Worm (Caenorhabditis elegans) whole organism, L1 larva: Measurements from ENCODE around the gene H03G16.1.
A peak's percentile ranks its signal among the peaks of the same experiment; 100 is the strongest.

Experiments used
- C04F5.9 ChIP-seq: sonication (generic microtip); optimal IDR thresholded peaks from 2 replicates; lab custom pipeline; 2016; ENCODE audit warnings: missing genetic modification characterization, missing compliant biosample characterization
- C16A3.4 ChIP-seq: fragments of 150-350 bp; optimal IDR thresholded peaks from 2 replicates; lab custom pipeline; 2014; ENCODE audit warnings: missing biosample characterization, missing genetic modification characterization
- F16B12.6 ChIP-seq: fragments of 150-350 bp; optimal IDR thresholded peaks from 2 replicates; lab custom pipeline; 2014; ENCODE audit warnings: missing biosample characterization, missing genetic modification characterization
- Y116A8C.19 ChIP-seq: sonication (generic microtip); optimal IDR thresholded peaks from 2 replicates; lab custom pipeline; 2016; ENCODE audit warnings: missing compliant biosample characterization, missing genetic modification characterization, borderline replicate concordance
- aha-1 ChIP-seq: fragments of 150-350 bp; optimal IDR thresholded peaks from 2 replicates; lab custom pipeline; 2014; ENCODE audit warnings: missing biosample characterization, missing genetic modification characterization
- aly-2 ChIP-seq: fragments of 150-350 bp; optimal IDR thresholded peaks from 2 replicates; lab custom pipeline; 2014; ENCODE audit warnings: missing biosample characterization, missing genetic modification characterization
- blmp-1 ChIP-seq: fragments of 150-350 bp; optimal IDR thresholded peaks from 2 replicates; lab custom pipeline; 2014; ENCODE audit warnings: missing biosample characterization, missing genetic modification characterization
- ceh-90 ChIP-seq: sonication (generic microtip); optimal IDR thresholded peaks from 2 replicates; lab custom pipeline; 2016; ENCODE audit warnings: missing genetic modification characterization, missing compliant biosample characterization
- ces-1 ChIP-seq: fragments of 150-350 bp; optimal IDR thresholded peaks from 2 replicates; lab custom pipeline; 2014; ENCODE audit warnings: missing biosample characterization, missing genetic modification reagents, missing genetic modification characterization
- efl-1 ChIP-seq, 4 experiments: fragments of 150-350 bp; optimal IDR thresholded peaks in 3 of 4; peaks in 1 of 4; 1 replicate in 1 of 4; 2 replicates in 3 of 4; lab custom pipeline; 2014; ENCODE audit warnings: missing biosample characterization in 2 of 4, missing genetic modification characterization in 2 of 4, missing genetic modification reagents in 2 of 4
- efl-3 ChIP-seq: fragments of 200-800 bp; sonication (Bioruptor generic); optimal IDR thresholded peaks from 2 replicates; lab custom pipeline; 2018; ENCODE audit warnings: mild to moderate bottlenecking, missing genetic modification characterization, missing compliant biosample characterization
- egl-27 ChIP-seq, 2 experiments: fragments of 150-350 bp in 1 of 2; sonication (generic microtip); optimal IDR thresholded peaks; 3 replicates each; lab custom pipeline; 2017 to 2018; ENCODE audit warnings: missing biosample characterization in 2 of 2, missing genetic modification characterization in 2 of 2, missing genetic modification reagents in 2 of 2
- elt-2 ChIP-seq: sonication (generic microtip); optimal IDR thresholded peaks from 2 replicates; lab custom pipeline; 2016; ENCODE audit warnings: missing genetic modification characterization, mild to moderate bottlenecking, inconsistent platforms, missing compliant biosample characterization, missing genetic modification reagents
- fkh-4 ChIP-seq: sonication (generic microtip); optimal IDR thresholded peaks from 2 replicates; lab custom pipeline; 2016; ENCODE audit warnings: missing compliant biosample characterization, missing genetic modification characterization, borderline replicate concordance
- fkh-8 ChIP-seq: sonication (generic microtip); optimal IDR thresholded peaks from 2 replicates; lab custom pipeline; 2016; ENCODE audit warnings: mild to moderate bottlenecking, missing genetic modification characterization, missing compliant biosample characterization
- hpl-2 ChIP-seq: fragments of 150-350 bp; optimal IDR thresholded peaks from 2 replicates; lab custom pipeline; 2014; ENCODE audit warnings: missing biosample characterization, missing genetic modification reagents, missing genetic modification characterization
- isw-1 ChIP-seq: fragments of 200-800 bp; sonication (Bioruptor generic); IDR thresholded peaks from 2 replicates; pipeline ENCODE4 v1.3.6; 2022; ENCODE audit warnings: missing genetic modification characterization, missing compliant biosample characterization
- lin-13 ChIP-seq: fragments of 150-350 bp; optimal IDR thresholded peaks from 2 replicates; lab custom pipeline; 2014; ENCODE audit warnings: missing biosample characterization, missing genetic modification reagents, missing genetic modification characterization
- lin-35 ChIP-seq, 2 experiments: fragments of 150-350 bp; optimal IDR thresholded peaks; 2 replicates each; lab custom pipeline; 2014; ENCODE audit warnings: missing biosample characterization in 2 of 2, missing genetic modification characterization in 2 of 2, missing genetic modification reagents in 2 of 2
- lin-39 ChIP-seq: fragments of 150-350 bp; optimal IDR thresholded peaks from 2 replicates; lab custom pipeline; 2014; ENCODE audit warnings: missing biosample characterization, missing genetic modification reagents, missing genetic modification characterization
- lsy-2 ChIP-seq, 2 experiments: fragments of 150-350 bp; optimal IDR thresholded peaks; 2 replicates each; lab custom pipeline; 2014; ENCODE audit warnings: missing biosample characterization in 2 of 2, missing genetic modification characterization in 2 of 2
- mep-1 ChIP-seq: fragments of 150-350 bp; optimal IDR thresholded peaks from 2 replicates; lab custom pipeline; 2014; ENCODE audit warnings: missing biosample characterization, missing genetic modification characterization
- nhr-20 ChIP-seq: sonication (generic microtip); optimal IDR thresholded peaks from 2 replicates; lab custom pipeline; 2016; ENCODE audit warnings: mild to moderate bottlenecking, missing genetic modification characterization, missing compliant biosample characterization
- nhr-47 ChIP-seq: sonication (generic microtip); optimal IDR thresholded peaks from 2 replicates; lab custom pipeline; 2016; ENCODE audit warnings: mild to moderate bottlenecking, missing genetic modification characterization, moderate library complexity, missing compliant biosample characterization
- nhr-71 ChIP-seq: sonication (generic microtip); optimal IDR thresholded peaks from 2 replicates; lab custom pipeline; 2016; ENCODE audit warnings: mild to moderate bottlenecking, missing genetic modification characterization, moderate library complexity, missing compliant biosample characterization
- nhr-76 ChIP-seq: sonication (generic microtip); optimal IDR thresholded peaks from 2 replicates; lab custom pipeline; 2017; ENCODE audit warnings: missing biosample characterization, missing genetic modification characterization
- nhr-84 ChIP-seq: sonication (generic microtip); optimal IDR thresholded peaks from 2 replicates; lab custom pipeline; 2017; ENCODE audit warnings: missing biosample characterization, missing genetic modification characterization
- pqm-1 ChIP-seq: sonication (generic microtip); optimal IDR thresholded peaks from 3 replicates; lab custom pipeline; 2017; ENCODE audit warnings: missing biosample characterization, missing genetic modification characterization
- snpc-4 ChIP-seq: fragments of 150-350 bp; optimal IDR thresholded peaks from 2 replicates; lab custom pipeline; 2014; ENCODE audit warnings: missing biosample characterization, missing genetic modification characterization
- swsn-7 ChIP-seq: sonication (generic microtip); optimal IDR thresholded peaks from 2 replicates; lab custom pipeline; 2016; ENCODE audit warnings: missing genetic modification characterization, missing compliant biosample characterization
- vab-15 ChIP-seq: sonication (generic microtip); optimal IDR thresholded peaks from 2 replicates; lab custom pipeline; 2017; ENCODE audit warnings: missing genotype, mild to moderate bottlenecking, missing genetic modification characterization, missing compliant biosample characterization
- xbp-1 ChIP-seq: sonication (generic microtip); optimal IDR thresholded peaks from 2 replicates; lab custom pipeline; 2016; ENCODE audit warnings: missing genetic modification characterization, missing compliant biosample characterization

Gene H03G16.1

DNA sequence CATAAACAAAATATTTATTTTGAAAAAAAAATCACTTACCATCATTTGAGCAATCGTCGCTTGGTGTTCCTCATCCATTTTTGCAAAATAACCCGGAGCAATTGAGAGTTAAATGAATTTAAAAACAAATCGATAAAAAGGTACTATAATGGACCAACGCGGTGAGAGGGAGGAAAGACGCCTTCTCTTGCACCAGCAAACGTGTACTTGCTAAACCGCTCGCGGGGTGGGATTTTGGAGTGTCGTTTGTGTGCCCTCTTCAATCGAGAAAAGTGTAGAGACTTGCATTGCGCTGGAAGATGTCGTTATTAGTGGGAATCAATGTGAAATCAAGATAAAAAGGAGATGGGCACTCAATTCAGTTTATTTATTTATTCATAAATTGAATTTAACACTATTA, 30.1 kb downstream of the H03G16.1 start, which contains the start of gene H40L08.1 (continued):
- TF ChIP-seq lin-13 = no peak
- no peak for TF ChIP-seq ceh-90 (tag; lab: Kevin White, UChicago)
- TF ChIP-seq C16A3.4 (tag; lab: Kevin White, UChicago) = no peak
- no peak for TF ChIP-seq ces-1
- peak; percentile 78 for TF ChIP-seq xbp-1 (tag; lab: Kevin White, UChicago)
- TF ChIP-seq fkh-8 (tag; lab: Kevin White, UChicago) = no peak
- TF ChIP-seq nhr-76 (tag; lab: Kevin White, UChicago) = no peak
- peak; percentile 19 for TF ChIP-seq swsn-7 (tag; lab: Kevin White, UChicago)

DNA sequence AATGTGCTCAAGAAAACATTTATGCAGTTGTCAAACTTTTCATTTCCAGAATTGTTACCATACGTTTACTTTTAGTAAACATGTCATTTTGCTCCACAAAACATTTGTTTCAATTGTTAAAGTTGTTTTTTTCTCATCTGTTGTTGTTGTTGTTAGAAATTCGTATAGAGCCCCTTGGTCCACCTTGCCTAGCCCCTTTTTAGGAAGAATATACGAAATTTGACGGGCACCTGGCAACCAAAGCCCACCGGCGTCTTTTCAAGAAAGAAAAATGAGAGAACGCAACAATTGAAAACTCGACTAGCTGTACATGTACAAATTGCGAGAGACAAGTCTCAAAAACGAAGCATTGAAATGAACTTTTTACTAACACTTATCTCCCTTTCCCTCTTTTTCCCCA, 30.7 kb downstream of the H03G16.1 start, which contains the start of gene F09B12.5:
Gene F09B12.5, plus strand, starts transcription at position 301 of the 400 bp plus-strand sequence.
- TF ChIP-seq hpl-2 (no peak), nhr-20 (tag; lab: Kevin White, UChicago) (no peak), efl-1 (optimal IDR thresholded peaks at IDR 0.05; lab: Kevin White, UChicago) (no peak), efl-1 (GFP tag; optimal IDR thresholded peaks at IDR 0.05 in 1 of 2; lab: Kevin White, UChicago) (no peak), isw-1 (GFP tag; lab: Robert Waterston, UW) (no peak), blmp-1 (no peak), lin-39 (no peak), aha-1 (tag; lab: Kevin White, UChicago) (no peak)

DNA sequence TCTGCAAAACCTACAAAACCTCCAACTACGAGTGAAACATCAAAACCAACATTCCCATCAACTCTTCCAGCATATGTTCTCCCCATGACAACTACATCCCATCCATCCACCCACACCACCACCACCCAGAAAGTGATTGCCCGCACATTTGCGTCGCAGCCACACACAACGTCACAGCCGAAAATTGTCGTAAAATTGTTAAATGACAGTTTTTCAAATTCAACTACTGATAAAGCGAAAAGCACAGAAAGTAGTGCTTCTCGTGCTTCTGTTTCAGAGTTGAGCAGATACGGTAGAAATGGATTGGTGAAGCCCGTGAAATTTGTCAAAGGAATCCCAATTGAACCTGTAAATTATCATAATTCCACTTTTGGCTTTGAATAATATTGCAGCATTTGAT, 34.1 kb downstream of the H03G16.1 start:
- TF ChIP-seq efl-1 (optimal IDR thresholded peaks at IDR 0.05; lab: Kevin White, UChicago) (no peak), efl-1 (GFP tag; optimal IDR thresholded peaks at IDR 0.05 in 1 of 2; lab: Kevin White, UChicago) (no peak), aly-2 (tag; lab: Kevin White, UChicago) (no peak)
- TF ChIP-seq, all 84 proteins: peak for 0

ce11 chrX:15089123-15089522, 35.4 kb downstream of the H03G16.1 start, which contains the start of gene flr-4:
flr-4 (plus strand) TSS chrX:15089397.
- no peak for TF ChIP-seq lsy-2 (tag; optimal IDR thresholded peaks at IDR 0.05; lab: Kevin White, UChicago)
- TF ChIP-seq C04F5.9 (tag; lab: Kevin White, UChicago) = no peak
- TF ChIP-seq mep-1 (tag; lab: Kevin White, UChicago) = no peak
- no peak for TF ChIP-seq ces-1
- TF ChIP-seq elt-2 (tag; lab: Kevin White, UChicago) = peak; percentile 45
- TF ChIP-seq lin-35 (GFP tag; optimal IDR thresholded peaks at IDR 0.05; lab: Kevin White, UChicago) = peak in 1 of 2 experiments; percentile 16
- TF ChIP-seq F16B12.6 (tag; lab: Kevin White, UChicago) = no peak
- no peak for TF ChIP-seq vab-15
- TF ChIP-seq nhr-47 (tag; lab: Kevin White, UChicago) = no peak
- no peak for TF ChIP-seq Y116A8C.19 (tag; lab: Kevin White, UChicago)
- no peak for TF ChIP-seq fkh-4 (tag; lab: Kevin White, UChicago)
- TF ChIP-seq egl-27 (tag; optimal IDR thresholded peaks at IDR 0.05; lab: Kevin White, UChicago) = no peak
- no peak for TF ChIP-seq pqm-1 (tag; lab: Kevin White, UChicago)
- TF ChIP-seq, all 84 proteins: peak for 2

- peak; percentile 74 for TF ChIP-seq snpc-4
- TF ChIP-seq efl-1 (optimal IDR thresholded peaks at IDR 0.05; lab: Kevin White, UChicago) = no peak
- peak in 1 of 2 experiments; percentile 87 for TF ChIP-seq efl-1 (GFP tag; optimal IDR thresholded peaks at IDR 0.05 in 1 of 2; lab: Kevin White, UChicago)
- no peak for TF ChIP-seq nhr-71 (tag; lab: Kevin White, UChicago)
- TF ChIP-seq efl-3 (GFP tag; lab: Kevin White, UChicago) = no peak
These were observed 39.2 kb downstream of the H03G16.1 start for ce11 chrX:15092775-15093386.

ce11 chrX:15094973-15095372, 41.3 kb downstream of the H03G16.1 start, which contains the start of gene F09B12.7:
F09B12.7 (minus strand) TSS chrX:15095073.
- TF ChIP-seq lsy-2 (tag; optimal IDR thresholded peaks at IDR 0.05; lab: Kevin White, UChicago) = no peak
- TF ChIP-seq nhr-84 (tag; lab: Kevin White, UChicago) = no peak
